Worm (Caenorhabditis elegans) whole organism, young adult: Measurements from ENCODE around the gene grl-17.

Experiments
- B0336.3 ChIP-seq: fragments of 200-800 bp; sonication (Bioruptor generic); IDR thresholded peaks from 2 replicates; pipeline ENCODE4 v1.3.6; 2022; ENCODE audit warnings: missing genetic modification characterization, missing compliant biosample characterization
- F37B4.10 ChIP-seq: fragments of 200-800 bp; sonication (Bioruptor generic); IDR thresholded peaks from 2 replicates; pipeline ENCODE4 v1.3.6; 2022; ENCODE audit warnings: missing genetic modification characterization, missing compliant biosample characterization
- attf-6 ChIP-seq: fragments of 200-800 bp; sonication (Bioruptor generic); IDR thresholded peaks from 2 replicates; pipeline ENCODE4 v1.3.6; 2022; ENCODE audit warnings: missing genetic modification reagents, missing genetic modification characterization, missing compliant biosample characterization
- bed-2 ChIP-seq: fragments of 200-800 bp; sonication (Bioruptor generic); IDR thresholded peaks from 2 replicates; pipeline ENCODE4 v1.3.6; 2022; ENCODE audit warnings: missing genetic modification reagents, missing genetic modification characterization, missing compliant biosample characterization
- madf-10 ChIP-seq: sonication (generic microtip); optimal IDR thresholded peaks from 2 replicates; lab custom pipeline; 2016; ENCODE audit warnings: mild to moderate bottlenecking, missing genetic modification characterization, missing compliant biosample characterization
- nhr-120 ChIP-seq: fragments of 200-800 bp; sonication (Bioruptor generic); IDR thresholded peaks from 2 replicates; pipeline ENCODE4 v1.3.6; 2022; ENCODE audit warnings: missing genetic modification characterization, missing compliant biosample characterization
- snpc-4 ChIP-seq, 5 experiments: fragments of 150-350 bp in 1 of 5; sonication (generic microtip) in 4 of 5; optimal IDR thresholded peaks; 2 replicates each; lab custom pipeline; 2014 to 2018; ENCODE audit warnings: missing genetic modification characterization in 5 of 5, missing biosample characterization in 3 of 5, antibody characterized with exemption in 2 of 5, mild to moderate bottlenecking in 2 of 5, missing compliant biosample characterization in 2 of 5, missing genotype in 2 of 5, moderate library complexity in 2 of 5, missing genetic modification reagents in 1 of 5
- unc-62 ChIP-seq: fragments of 150-350 bp; optimal IDR thresholded peaks from 2 replicates; lab custom pipeline; 2014; ENCODE audit warnings: missing biosample characterization, missing genetic modification reagents, missing genetic modification characterization

ce11 chrV:13530698-13531097 is 33.0 kb downstream of the grl-17 start, which contains the start of gene ttr-44:
- TF ChIP-seq F37B4.10 (GFP tag; lab: Robert Waterston, UW) (no peak), snpc-4 (GFP tag; optimal IDR thresholded peaks at IDR 0.05; lab: Kevin White, UChicago) (no peak), snpc-4 (tag; optimal IDR thresholded peaks at IDR 0.05; lab: Kevin White, UChicago) (no peak), B0336.3 (GFP tag; lab: Robert Waterston, UW) (no peak), bed-2 (GFP tag; lab: Robert Waterston, UW) (no peak), nhr-120 (GFP tag; lab: Robert Waterston, UW) (no peak), madf-10 (tag; lab: Kevin White, UChicago) (no peak), attf-6 (no peak), unc-62 (GFP tag; lab: Kevin White, UChicago) (no peak)
